Fruit fly (Drosophila melanogaster): Measurements from ENCODE around the gene I-t.

I-t gene

dm6 chr3R:11655873-11656374, 47.9 kb upstream of the I-t start, which contains the start of gene CG42327 (continued):
- TF ChIP-seq CG17186 (GFP tag; optimal IDR thresholded peaks at IDR 0.05), result peak; percentile 78
- TF ChIP-seq pho (GFP tag; optimal IDR thresholded peaks at IDR 0.05), result peak; percentile 77
- TF ChIP-seq kni (GFP tag; optimal IDR thresholded peaks at IDR 0.05), result no peak
- TF ChIP-seq HLH3B (GFP tag; IDR thresholded peaks at IDR 0.05), result peak; percentile 96
- TF ChIP-seq nom (GFP tag; optimal IDR thresholded peaks at IDR 0.05), result peak; percentile 84
- TF ChIP-seq CG34376 (GFP tag; optimal IDR thresholded peaks at IDR 0.05), result peak; percentile 77
- TF ChIP-seq Atf-2 (GFP tag; optimal IDR thresholded peaks at IDR 0.05), result peak; percentile 82
- peak; percentile 45 for TF ChIP-seq bbx (GFP tag; IDR thresholded peaks at IDR 0.05; ENCODE audit: partially characterized antibody)
- peak; percentile 77; the same call in 2 of the 3 replicates for TF ChIP-seq CG7357 (GFP tag; IDR thresholded peaks at IDR 0.05)
- peak; percentile 73 to 89 for TF ChIP-seq chif (GFP tag; optimal IDR thresholded peaks at IDR 0.05)
- TF ChIP-seq sima (GFP tag; optimal IDR thresholded peaks at IDR 0.05), result peak; percentile 16
- peak; percentile 65 for TF ChIP-seq disco-r (GFP tag; optimal IDR thresholded peaks at IDR 0.05)
- TF ChIP-seq unc-4 (GFP tag; IDR thresholded peaks at IDR 0.05; ENCODE audit: partially characterized antibody), result no peak; the same call in 1 of the 2 replicates
- peak; percentile 92 for TF ChIP-seq NfI (GFP tag; optimal IDR thresholded peaks at IDR 0.05)
- TF ChIP-seq CG10431 (GFP tag; optimal IDR thresholded peaks at IDR 0.05), result peak; percentile 81
- TF ChIP-seq Pdp1 (GFP tag; optimal IDR thresholded peaks at IDR 0.05), result peak; percentile 60 to 73
- TF ChIP-seq tap (tag; optimal IDR thresholded peaks at IDR 0.05), result peak; percentile 93
- peak; percentile 72 for TF ChIP-seq NFAT (GFP tag; IDR thresholded peaks at IDR 0.05)
- TF ChIP-seq rib (GFP tag; IDR thresholded peaks at IDR 0.05), result peak; percentile 66; the same call in 1 of the 2 replicates
- peak; percentile 72 for TF ChIP-seq TFAM (GFP tag; optimal IDR thresholded peaks at IDR 0.05)
- 0 out of 2 replicates have a peak, but pooled peaks have one; percentile 29 for TF ChIP-seq Poxn (GFP tag; IDR thresholded peaks at IDR 0.05)
- TF ChIP-seq h (optimal IDR thresholded peaks at IDR 0.05), result no peak
- TF ChIP-seq lbe (GFP tag; optimal IDR thresholded peaks at IDR 0.05), result peak; percentile 93
- peak; percentile 81 for TF ChIP-seq HmgZ (tag; optimal IDR thresholded peaks at IDR 0.05)
- TF ChIP-seq D19B (GFP tag; optimal IDR thresholded peaks at IDR 0.05), result peak; percentile 68
- TF ChIP-seq jigr1 (GFP tag; IDR thresholded peaks at IDR 0.05), result peak; percentile 74; the same call in 2 of the 3 replicates
- TF ChIP-seq p53 (GFP tag; optimal IDR thresholded peaks at IDR 0.05), result peak; percentile 55
- peak; percentile 69 for TF ChIP-seq sug (tag; optimal IDR thresholded peaks at IDR 0.05)
- TF ChIP-seq Blimp-1 (GFP tag; optimal IDR thresholded peaks at IDR 0.05), result peak; percentile 97
- TF ChIP-seq CG2889 (GFP tag; IDR thresholded peaks at IDR 0.05), result peak; percentile 88
- TF ChIP-seq CG7372 (GFP tag; IDR thresholded peaks at IDR 0.05), result peak; percentile 86
- peak; percentile 54 for TF ChIP-seq maf-S (GFP tag; optimal IDR thresholded peaks at IDR 0.05)
- peak; percentile 86 for TF ChIP-seq Abd-B (GFP tag; optimal IDR thresholded peaks at IDR 0.05)
- peak; percentile 92 for TF ChIP-seq CG4820 (GFP tag; optimal IDR thresholded peaks at IDR 0.05)
- no peak for TF ChIP-seq cad (GFP tag; optimal IDR thresholded peaks at IDR 0.05)
- TF ChIP-seq CG8359 (GFP tag; optimal IDR thresholded peaks at IDR 0.05; ENCODE audit: borderline replicate concordance), result peak; percentile 85
- peak; percentile 79 for TF ChIP-seq shn (GFP tag; optimal IDR thresholded peaks at IDR 0.05)
- TF ChIP-seq MBD-R2 (GFP tag; IDR thresholded peaks at IDR 0.05), result peak; percentile 67
- peak; percentile 68 for TF ChIP-seq Bteb2 (GFP tag; optimal IDR thresholded peaks at IDR 0.05)
- TF ChIP-seq yki (optimal IDR thresholded peaks at IDR 0.05), result no peak
- TF ChIP-seq sens-2 (GFP tag; IDR thresholded peaks at IDR 0.05), result peak; percentile 90
- peak; percentile 94 for TF ChIP-seq CG32767 (GFP tag; IDR thresholded peaks at IDR 0.05)
- peak; percentile 75 for TF ChIP-seq CG5180 (GFP tag; optimal IDR thresholded peaks at IDR 0.05)
- peak; percentile 91 for TF ChIP-seq CG1024 (GFP tag; IDR thresholded peaks at IDR 0.05)
- TF ChIP-seq CG3281 (GFP tag; optimal IDR thresholded peaks at IDR 0.05), result peak; percentile 88
- peak; percentile 93 for TF ChIP-seq BtbVII (GFP tag; optimal IDR thresholded peaks at IDR 0.05)
- TF ChIP-seq CG8924 (tag; optimal IDR thresholded peaks at IDR 0.05), result peak; percentile 95
- peak; percentile 90 for TF ChIP-seq CG18764 (GFP tag; optimal IDR thresholded peaks at IDR 0.05)
- TF ChIP-seq org-1 (GFP tag; optimal IDR thresholded peaks at IDR 0.05), result peak; percentile 91
- TF ChIP-seq CG6813 (GFP tag; optimal IDR thresholded peaks at IDR 0.05), result peak; percentile 94
- TF ChIP-seq CG16863 (GFP tag; optimal IDR thresholded peaks at IDR 0.05), result peak; percentile 87
